Fruit fly (Drosophila melanogaster) whole organism, adult: ENCODE results near the gene udt.

Experiments
- CG11617 ChIP-seq: fragments of 200-800 bp; sonication (Bioruptor generic); optimal IDR thresholded peaks from 2 replicates; lab custom pipeline; 2017; ENCODE audit warnings: mild to moderate bottlenecking, missing biosample characterization, missing genetic modification reagents, missing genetic modification characterization
- CG12768 ChIP-seq: fragments of 200-800 bp; sonication (Bioruptor generic); optimal IDR thresholded peaks from 2 replicates; lab custom pipeline; 2017; ENCODE audit warnings: missing biosample characterization, missing genetic modification characterization, mild to moderate bottlenecking, moderate library complexity, missing genetic modification reagents
- CG14711 ChIP-seq: fragments of 200-800 bp; sonication (Bioruptor generic); optimal IDR thresholded peaks from 2 replicates; lab custom pipeline; 2018; ENCODE audit warnings: missing biosample characterization, mild to moderate bottlenecking, missing genetic modification characterization, moderate library complexity
- CG1620 ChIP-seq: fragments of 200-800 bp; sonication (Bioruptor generic); optimal IDR thresholded peaks from 2 replicates; lab custom pipeline; 2016; ENCODE audit warnings: missing biosample characterization, missing genetic modification characterization
- CG33017 ChIP-seq: fragments of 200-800 bp; sonication (Bioruptor generic); optimal IDR thresholded peaks from 2 replicates; lab custom pipeline; 2018; ENCODE audit warnings: missing biosample characterization, mild to moderate bottlenecking, missing genetic modification characterization, moderate library complexity
- CG5204 ChIP-seq: fragments of 200-800 bp; sonication (Bioruptor generic); optimal IDR thresholded peaks from 2 replicates; lab custom pipeline; 2016; ENCODE audit warnings: missing biosample characterization, missing genetic modification characterization
- CG7045 ChIP-seq: fragments of 200-800 bp; sonication (Bioruptor generic); optimal IDR thresholded peaks from 2 replicates; lab custom pipeline; 2017; ENCODE audit warnings: missing biosample characterization, mild to moderate bottlenecking, missing genetic modification characterization
- CG7101 ChIP-seq: fragments of 200-800 bp; sonication (Bioruptor generic); optimal IDR thresholded peaks from 2 replicates; lab custom pipeline; 2018; ENCODE audit warnings: missing biosample characterization, mild to moderate bottlenecking, missing genetic modification characterization, moderate library complexity
- Clk ChIP-seq: fragments of 200-800 bp; sonication (Bioruptor generic); optimal IDR thresholded peaks from 2 replicates; lab custom pipeline; 2017; ENCODE audit warnings: missing biosample characterization, missing genetic modification characterization
- Crg-1 ChIP-seq: fragments of 200-800 bp; sonication (Bioruptor generic); optimal IDR thresholded peaks from 2 replicates; lab custom pipeline; 2016; ENCODE audit warnings: missing biosample characterization, missing genetic modification characterization
- Hr96 ChIP-seq: fragments of 200-800 bp; sonication (Bioruptor generic); optimal IDR thresholded peaks from 2 replicates; lab custom pipeline; 2016; ENCODE audit warnings: missing biosample characterization, missing genetic modification characterization
- Mnt ChIP-seq: fragments of 200-800 bp; sonication (Bioruptor generic); optimal IDR thresholded peaks from 2 replicates; lab custom pipeline; 2016; ENCODE audit warnings: missing biosample characterization, mild to moderate bottlenecking, missing genetic modification characterization
- bab1 ChIP-seq: fragments of 200-800 bp; sonication (Bioruptor generic); optimal IDR thresholded peaks from 3 replicates; lab custom pipeline; 2019; ENCODE audit warnings: missing biosample characterization, mild to moderate bottlenecking, missing genetic modification characterization, moderate library complexity
- cic ChIP-seq: fragments of 200-800 bp; sonication (Bioruptor generic); optimal IDR thresholded peaks from 2 replicates; lab custom pipeline; 2017; ENCODE audit warnings: missing biosample characterization, mild to moderate bottlenecking, missing genetic modification characterization, moderate library complexity
- cnc ChIP-seq, 2 experiments: fragments of >200 bp; optimal IDR thresholded peaks; 2 replicates each; lab custom pipeline; 2017
- kay ChIP-seq: fragments of 200-800 bp; sonication (Bioruptor generic); peaks from one replicate; lab custom pipeline; 2016; ENCODE audit warnings: missing biosample characterization, missing genetic modification characterization, borderline replicate concordance
- ovo ChIP-seq: fragments of 200-800 bp; sonication (Bioruptor generic); optimal IDR thresholded peaks from 2 replicates; lab custom pipeline; 2016; ENCODE audit warnings: missing biosample characterization, missing genetic modification characterization
- pad ChIP-seq: fragments of 200-800 bp; sonication (Bioruptor generic); optimal IDR thresholded peaks from 3 replicates; lab custom pipeline; 2017; ENCODE audit warnings: missing biosample characterization, missing genetic modification characterization, mild to moderate bottlenecking, moderate library complexity, missing genetic modification reagents
- tj ChIP-seq: fragments of 200-800 bp; sonication (Bioruptor generic); optimal IDR thresholded peaks from 3 replicates; lab custom pipeline; 2017; ENCODE audit warnings: missing biosample characterization, mild to moderate bottlenecking, missing genetic modification characterization, moderate library complexity
- toe ChIP-seq: fragments of 200-800 bp; sonication (Bioruptor generic); optimal IDR thresholded peaks from 2 replicates; lab custom pipeline; 2016; ENCODE audit warnings: missing biosample characterization, missing genetic modification characterization

Gene udt

dm6 chr3R:23729632-23730471 is 33.2 kb downstream of the udt start:
- TF ChIP-seq CG7101 (tag; lab: Kevin White, UChicago) (no peak), CG33017 (peak; percentile 36), Clk (GFP tag; lab: Kevin White, UChicago) (no peak), ovo (GFP tag; lab: Kevin White, UChicago) (no peak), CG5204 (GFP tag; lab: Kevin White, UChicago) (no peak), CG14711 (tag; lab: Kevin White, UChicago) (no peak), CG11617 (peak; percentile 13), Crg-1 (GFP tag; lab: Kevin White, UChicago) (no peak), tj (GFP tag; lab: Kevin White, UChicago) (peak; percentile 28), kay (GFP tag; lab: Kevin White, UChicago) (peak; percentile 18), bab1 (GFP tag; lab: Kevin White, UChicago) (peak; percentile 33), cnc (optimal IDR thresholded peaks at IDR 0.05; lab: Kevin White, UChicago) (no peak), CG1620 (GFP tag; lab: Kevin White, UChicago) (no peak), Hr96 (GFP tag; lab: Kevin White, UChicago) (no peak), Mnt (GFP tag; lab: Kevin White, UChicago) (peak; percentile 5), pad (GFP tag; lab: Kevin White, UChicago) (peak; percentile 12), CG7045 (GFP tag; lab: Kevin White, UChicago) (peak; percentile 10), toe (no peak), cic (GFP tag; lab: Kevin White, UChicago) (peak; percentile 82), CG12768 (GFP tag; lab: Kevin White, UChicago) (peak; percentile 87)

- TF ChIP-seq tj (GFP tag; lab: Kevin White, UChicago) (no peak), pad (GFP tag; lab: Kevin White, UChicago) (peak; percentile 42), CG11617 (peak; percentile 37), CG33017 (peak; percentile 82), CG5204 (GFP tag; lab: Kevin White, UChicago) (no peak), bab1 (GFP tag; lab: Kevin White, UChicago) (no peak), toe (peak; percentile 7), Hr96 (GFP tag; lab: Kevin White, UChicago) (no peak), cic (GFP tag; lab: Kevin White, UChicago) (peak; percentile 91), CG7045 (GFP tag; lab: Kevin White, UChicago) (peak; percentile 74), CG7101 (tag; lab: Kevin White, UChicago) (peak; percentile 71), Clk (GFP tag; lab: Kevin White, UChicago) (peak; percentile 23), CG1620 (GFP tag; lab: Kevin White, UChicago) (no peak), ovo (GFP tag; lab: Kevin White, UChicago) (peak; percentile 65), kay (GFP tag; lab: Kevin White, UChicago) (peak; percentile 57), cnc (optimal IDR thresholded peaks at IDR 0.05; lab: Kevin White, UChicago) (no peak), Mnt (GFP tag; lab: Kevin White, UChicago) (peak; percentile 61), Crg-1 (GFP tag; lab: Kevin White, UChicago) (peak; percentile 77), CG14711 (tag; lab: Kevin White, UChicago) (peak; percentile 37), CG12768 (GFP tag; lab: Kevin White, UChicago) (peak; percentile 77)
These were observed 34.0 kb downstream of the udt start for dm6 chr3R:23729066-23729465.

dm6 chr3R:23728086-23728485 is 35.0 kb downstream of the udt start:
- peak; percentile 53 for TF ChIP-seq CG33017
- TF ChIP-seq Mnt (GFP tag; lab: Kevin White, UChicago): peak; percentile 62
- TF ChIP-seq cnc (optimal IDR thresholded peaks at IDR 0.05; lab: Kevin White, UChicago): no peak
- TF ChIP-seq CG12768 (GFP tag; lab: Kevin White, UChicago): peak; percentile 79
- no peak for TF ChIP-seq toe
- peak; percentile 24 for TF ChIP-seq ovo (GFP tag; lab: Kevin White, UChicago)
- no peak for TF ChIP-seq CG7045 (GFP tag; lab: Kevin White, UChicago)
- no peak for TF ChIP-seq Clk (GFP tag; lab: Kevin White, UChicago)
- TF ChIP-seq bab1 (GFP tag; lab: Kevin White, UChicago): no peak
- peak; percentile 22 for TF ChIP-seq tj (GFP tag; lab: Kevin White, UChicago)
- peak; percentile 85 for TF ChIP-seq cic (GFP tag; lab: Kevin White, UChicago)
- TF ChIP-seq CG5204 (GFP tag; lab: Kevin White, UChicago): peak; percentile 16
- TF ChIP-seq CG1620 (GFP tag; lab: Kevin White, UChicago): no peak
- peak; percentile 96 for TF ChIP-seq kay (GFP tag; lab: Kevin White, UChicago)
- peak; percentile 26 for TF ChIP-seq CG7101 (tag; lab: Kevin White, UChicago)
- no peak for TF ChIP-seq Crg-1 (GFP tag; lab: Kevin White, UChicago)
- TF ChIP-seq CG14711 (tag; lab: Kevin White, UChicago): no peak
- TF ChIP-seq CG11617: no peak
- no peak for TF ChIP-seq pad (GFP tag; lab: Kevin White, UChicago)
- no peak for TF ChIP-seq Hr96 (GFP tag; lab: Kevin White, UChicago)

- TF ChIP-seq Hr96 (GFP tag; lab: Kevin White, UChicago) (no peak), pad (GFP tag; lab: Kevin White, UChicago) (no peak), cic (GFP tag; lab: Kevin White, UChicago) (no peak), bab1 (GFP tag; lab: Kevin White, UChicago) (no peak), CG33017 (no peak), kay (GFP tag; lab: Kevin White, UChicago) (no peak), CG7045 (GFP tag; lab: Kevin White, UChicago) (no peak)
These were observed 35.4 kb downstream of the udt start for dm6 chr3R:23727657-23728056.

- TF ChIP-seq CG7045 (GFP tag; lab: Kevin White, UChicago) (peak; percentile 78), ovo (GFP tag; lab: Kevin White, UChicago) (no peak), kay (GFP tag; lab: Kevin White, UChicago) (peak; percentile 88), Crg-1 (GFP tag; lab: Kevin White, UChicago) (no peak), CG7101 (tag; lab: Kevin White, UChicago) (peak; percentile 76), CG12768 (GFP tag; lab: Kevin White, UChicago) (peak; percentile 49), Mnt (GFP tag; lab: Kevin White, UChicago) (peak; percentile 25), pad (GFP tag; lab: Kevin White, UChicago) (peak; percentile 22), cic (GFP tag; lab: Kevin White, UChicago) (no peak), CG5204 (GFP tag; lab: Kevin White, UChicago) (peak; percentile 66), Hr96 (GFP tag; lab: Kevin White, UChicago) (peak; percentile 4), Clk (GFP tag; lab: Kevin White, UChicago) (no peak), tj (GFP tag; lab: Kevin White, UChicago) (peak; percentile 13), cnc (optimal IDR thresholded peaks at IDR 0.05; lab: Kevin White, UChicago) (no peak), CG33017 (peak; percentile 87), CG14711 (tag; lab: Kevin White, UChicago) (peak; percentile 79), CG11617 (peak; percentile 69), bab1 (GFP tag; lab: Kevin White, UChicago) (peak; percentile 20), CG1620 (GFP tag; lab: Kevin White, UChicago) (no peak), toe (peak; percentile 67)
These were observed 36.3 kb downstream of the udt start for dm6 chr3R:23726740-23727139.
